Fruit fly (Drosophila melanogaster) whole organism: Measurements from ENCODE around the gene CG14657.

Experiments used
- CG8478 ChIP-seq: fragments of >200 bp; optimal IDR thresholded peaks from 2 replicates; lab custom pipeline; 2018; ENCODE audit warnings: inconsistent platforms
- Dll ChIP-seq: fragments of >200 bp; optimal IDR thresholded peaks from 2 replicates; lab custom pipeline; 2017
- EcR ChIP-seq, 2 experiments: fragments of >200 bp; optimal IDR thresholded peaks; 2 replicates each; lab custom pipeline; 2017; ENCODE audit warnings: missing biosample characterization in 2 of 2, missing genetic modification characterization in 2 of 2, missing genetic modification reagents in 2 of 2
- pan ChIP-seq: fragments of >200 bp; optimal IDR thresholded peaks from 2 replicates; lab custom pipeline; 2017
- psq ChIP-seq: fragments of >200 bp; optimal IDR thresholded peaks from 2 replicates; lab custom pipeline; 2017
- usp ChIP-seq: fragments of >200 bp; optimal IDR thresholded peaks from 2 replicates; lab custom pipeline; 2017; ENCODE audit warnings: missing biosample characterization, missing genetic modification characterization, mixed read lengths

dm6 chr3R:4861144-4861543, 39.9 kb upstream of the CG14657 start:
- TF ChIP-seq psq (lab: Kevin White, UChicago): no peak
- no peak for TF ChIP-seq pan (lab: Kevin White, UChicago)
- no peak for TF ChIP-seq usp
- TF ChIP-seq CG8478 (lab: Kevin White, UChicago): no peak
- no peak for TF ChIP-seq EcR (GFP tag; optimal IDR thresholded peaks at IDR 0.05; lab: Kevin White, UChicago)
- no peak for TF ChIP-seq Dll
